Worm (Caenorhabditis elegans): Measurements from ENCODE around the gene unc-85.

ce11 chrII:4667572-4667971 lies 34.3 kb upstream of the unc-85 start, which contains the start of gene fut-5:
- no peak for TF ChIP-seq ztf-28 (GFP tag; IDR thresholded peaks at IDR 0.05)
- TF ChIP-seq die-1 (tag; optimal IDR thresholded peaks at IDR 0.05), result no peak
